Worm (Caenorhabditis elegans): ENCODE data around the gene str-121.

DNA sequence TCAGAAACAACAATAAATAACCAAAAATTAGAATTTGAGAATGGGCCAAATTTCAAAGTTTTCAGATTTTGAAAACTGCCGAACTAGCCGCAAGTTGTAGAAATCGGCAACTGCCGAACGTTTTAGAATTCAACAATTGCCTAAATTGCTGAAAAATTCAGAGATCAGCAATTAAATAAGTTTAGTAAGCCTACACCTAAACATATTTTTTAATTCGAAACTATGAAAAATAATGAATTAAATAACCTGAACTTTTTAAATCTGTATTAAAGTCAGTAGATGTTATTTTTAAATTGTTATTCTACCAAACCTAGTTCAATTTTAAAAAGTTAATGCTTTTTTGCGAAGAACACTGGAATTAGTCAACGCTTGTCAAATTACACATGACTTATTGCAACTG lies 4.2 kb upstream of the str-121 start, which contains the start of gene nhr-204:
- TF ChIP-seq fos-1 (tag; optimal IDR thresholded peaks at IDR 0.05) (no peak), nhr-77 (tag; optimal IDR thresholded peaks at IDR 0.05) (no peak), nhr-12 (tag; optimal IDR thresholded peaks at IDR 0.05) (no peak), eor-1 (tag; optimal IDR thresholded peaks at IDR 0.05) (no peak), unc-62 (GFP tag; optimal IDR thresholded peaks at IDR 0.05) (no peak), nhr-43 (tag; optimal IDR thresholded peaks at IDR 0.05; ENCODE audit: poor library complexity, severe bottlenecking) (no peak), aly-2 (tag; optimal IDR thresholded peaks at IDR 0.05) (no peak), ztf-4 (tag; optimal IDR thresholded peaks at IDR 0.05) (no peak), unc-39 (tag; optimal IDR thresholded peaks at IDR 0.05) (no peak), zag-1 (tag; optimal IDR thresholded peaks at IDR 0.05) (no peak), nhr-28 (tag; optimal IDR thresholded peaks at IDR 0.05) (no peak), nhr-76 (tag; optimal IDR thresholded peaks at IDR 0.05) (no peak)
